Worm (Caenorhabditis elegans) whole organism, early embryonic: ENCODE results near the gene F02C9.1.

ENCODE experiments used
- B0310.2 ChIP-seq: sonication (generic microtip); optimal IDR thresholded peaks from 2 replicates; lab custom pipeline; 2016; ENCODE audit warnings: mild to moderate bottlenecking, missing genetic modification characterization, missing compliant biosample characterization
- F13C5.2 ChIP-seq: sonication (generic microtip); optimal IDR thresholded peaks from 2 replicates; lab custom pipeline; 2017; ENCODE audit warnings: mild to moderate bottlenecking, missing genetic modification characterization, inconsistent platforms, missing compliant biosample characterization
- aly-1 ChIP-seq: sonication (generic microtip); optimal IDR thresholded peaks from 2 replicates; lab custom pipeline; 2016; ENCODE audit warnings: missing genetic modification characterization, missing compliant biosample characterization
- ama-1 ChIP-seq: fragments of 150-350 bp; optimal IDR thresholded peaks from 2 replicates; lab custom pipeline; 2014
- ceh-13 ChIP-seq: fragments of 200-800 bp; sonication (Bioruptor generic); optimal IDR thresholded peaks from 2 replicates; lab custom pipeline; 2018; ENCODE audit warnings: mild to moderate bottlenecking, missing genetic modification characterization, missing compliant biosample characterization
- ceh-36 ChIP-seq: sonication (generic microtip); optimal IDR thresholded peaks from 2 replicates; lab custom pipeline; 2016; ENCODE audit warnings: missing genetic modification characterization, inconsistent platforms, missing compliant biosample characterization
- ets-7 ChIP-seq: sonication (generic microtip); optimal IDR thresholded peaks from 2 replicates; lab custom pipeline; 2016; ENCODE audit warnings: missing genotype, missing genetic modification characterization, missing compliant biosample characterization
- flt-1 ChIP-seq: fragments of 200-800 bp; sonication (Bioruptor generic); IDR thresholded peaks from 2 replicates; pipeline ENCODE4 v1.3.6; 2022; ENCODE audit warnings: missing genetic modification characterization, missing compliant biosample characterization
- hmbx-1 ChIP-seq: sonication (generic microtip); optimal IDR thresholded peaks from 2 replicates; lab custom pipeline; 2016; ENCODE audit warnings: mild to moderate bottlenecking, missing genetic modification characterization, missing compliant biosample characterization
- hmg-4 ChIP-seq: fragments of 200-800 bp; sonication (Bioruptor generic); optimal IDR thresholded peaks from 2 replicates; lab custom pipeline; 2018; ENCODE audit warnings: mild to moderate bottlenecking, missing genetic modification characterization, missing compliant biosample characterization
- hnd-1 ChIP-seq: sonication (generic microtip); optimal IDR thresholded peaks from 2 replicates; lab custom pipeline; 2016; ENCODE audit warnings: missing genetic modification characterization, missing compliant biosample characterization
- pes-1 ChIP-seq: fragments of 200-800 bp; sonication (Bioruptor generic); IDR thresholded peaks from 2 replicates; pipeline ENCODE4 v1.3.6; 2022; ENCODE audit warnings: missing genetic modification reagents, missing genetic modification characterization, missing compliant biosample characterization
- scrt-1 ChIP-seq: fragments of 200-800 bp; sonication (Bioruptor generic); IDR thresholded peaks from 2 replicates; pipeline ENCODE4 v1.3.6; 2022; ENCODE audit warnings: missing genetic modification characterization, missing compliant biosample characterization
- sea-1 ChIP-seq: fragments of 200-800 bp; sonication (Bioruptor generic); conservative IDR thresholded peaks from 2 replicates; pipeline ENCODE4 v1.3.6; 2022; ENCODE audit warnings: missing genetic modification characterization, missing compliant biosample characterization
- tbx-11 ChIP-seq: fragments of 200-800 bp; sonication (Bioruptor generic); IDR thresholded peaks from 2 replicates; pipeline ENCODE4 v1.3.6; 2022; ENCODE audit warnings: missing genetic modification characterization, missing compliant biosample characterization
- tbx-37 ChIP-seq: fragments of 200-800 bp; sonication (Bioruptor generic); conservative IDR thresholded peaks from 2 replicates; pipeline ENCODE4 v1.3.6; 2022; ENCODE audit warnings: missing genetic modification reagents, missing genetic modification characterization, missing compliant biosample characterization
- tra-4 ChIP-seq: sonication (generic microtip); optimal IDR thresholded peaks from 2 replicates; lab custom pipeline; 2017; ENCODE audit warnings: missing genetic modification characterization, missing compliant biosample characterization

F02C9.1 gene

DNA sequence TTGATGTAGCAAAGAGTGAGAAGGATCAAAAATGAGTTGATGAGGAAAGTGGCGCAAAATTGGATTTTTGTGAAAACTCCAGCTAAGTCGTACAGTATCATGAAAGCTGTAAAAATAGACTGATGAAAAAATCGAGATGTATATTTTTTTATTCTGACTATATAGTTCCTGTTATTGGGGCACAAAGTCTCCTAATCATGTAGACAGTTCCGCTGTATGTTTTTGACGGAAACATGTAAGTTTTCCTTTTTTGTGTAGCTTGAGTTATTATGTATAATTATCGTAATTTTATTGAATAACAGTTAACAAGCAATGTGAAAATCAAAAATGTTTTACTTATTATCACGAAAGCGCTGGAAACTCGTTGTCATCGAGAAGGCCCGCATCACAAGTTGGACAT is 31.1 kb upstream of the F02C9.1 start, which contains the start of gene str-68:
Gene str-68, minus strand, starts transcription at position 101 of the 400 bp plus-strand sequence.
- no peak for TF ChIP-seq F13C5.2 (tag; lab: Kevin White, UChicago)
- TF ChIP-seq B0310.2, result no peak
- no peak for TF ChIP-seq sea-1 (GFP tag; lab: Robert Waterston, UW)
- no peak for TF ChIP-seq aly-1
- no peak for TF ChIP-seq tra-4
- no peak for TF ChIP-seq ceh-13 (GFP tag; lab: Kevin White, UChicago)
- TF ChIP-seq flt-1 (GFP tag; lab: Robert Waterston, UW), result no peak
- no peak for TF ChIP-seq tbx-37 (GFP tag; lab: Robert Waterston, UW)
- no peak for TF ChIP-seq scrt-1 (GFP tag; lab: Robert Waterston, UW)
- TF ChIP-seq ceh-36 (tag; lab: Kevin White, UChicago), result no peak
- TF ChIP-seq hmbx-1, result no peak
- no peak for TF ChIP-seq tbx-11 (GFP tag; lab: Robert Waterston, UW)
- TF ChIP-seq pes-1 (GFP tag; lab: Robert Waterston, UW), result no peak
- no peak for TF ChIP-seq ama-1 (lab: Kevin White, UChicago)
- no peak for TF ChIP-seq ets-7 (tag; lab: Kevin White, UChicago)
- no peak for TF ChIP-seq hmg-4 (GFP tag; lab: Kevin White, UChicago)

- TF ChIP-seq hmg-4 (GFP tag; lab: Kevin White, UChicago) (no peak), hnd-1 (tag; lab: Kevin White, UChicago) (no peak), ets-7 (tag; lab: Kevin White, UChicago) (no peak), aly-1 (no peak), B0310.2 (no peak), tra-4 (no peak), F13C5.2 (tag; lab: Kevin White, UChicago) (no peak)
These were observed 26.3 kb upstream of the F02C9.1 start for ce11 chrV:3112198-3112597.

- TF ChIP-seq scrt-1 (GFP tag; lab: Robert Waterston, UW) (no peak), aly-1 (no peak), ama-1 (lab: Kevin White, UChicago) (no peak), tra-4 (no peak), hmbx-1 (no peak)
These were observed 24.8 kb upstream of the F02C9.1 start, which contains the start of gene Y73C8C.8 for ce11 chrV:3113751-3114150. Gene Y73C8C.8, minus strand, starts transcription at chrV:3113851.

DNA sequence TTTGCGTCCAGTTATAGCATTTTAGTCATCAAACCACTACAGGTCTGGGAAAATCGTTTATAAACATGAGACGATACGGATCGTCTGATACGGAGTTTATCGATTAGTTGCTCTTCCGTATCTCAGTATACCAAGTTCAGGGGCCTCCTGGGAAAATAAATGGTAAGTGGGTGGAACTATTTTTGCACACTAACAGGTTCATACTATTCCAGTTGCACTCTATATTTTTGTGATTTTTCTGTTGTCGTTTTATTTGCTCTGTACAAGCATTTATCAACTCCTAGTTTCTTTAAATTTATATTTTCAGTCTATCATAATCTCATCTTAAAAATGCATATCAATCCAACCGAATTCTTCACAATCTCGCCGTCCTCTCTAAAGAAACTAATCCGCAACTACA is 23.5 kb upstream of the F02C9.1 start, which contains the start of gene Y73C8C.3:
Gene Y73C8C.3, plus strand, starts transcription at position 301 of the 400 bp plus-strand sequence.
- TF ChIP-seq ceh-13 (GFP tag; lab: Kevin White, UChicago) (no peak), hnd-1 (tag; lab: Kevin White, UChicago) (no peak), flt-1 (GFP tag; lab: Robert Waterston, UW) (no peak), tbx-37 (GFP tag; lab: Robert Waterston, UW) (no peak), hmg-4 (GFP tag; lab: Kevin White, UChicago) (no peak), ceh-36 (tag; lab: Kevin White, UChicago) (no peak), B0310.2 (no peak), scrt-1 (GFP tag; lab: Robert Waterston, UW) (no peak), ets-7 (tag; lab: Kevin White, UChicago) (no peak), aly-1 (no peak), pes-1 (GFP tag; lab: Robert Waterston, UW) (no peak), sea-1 (GFP tag; lab: Robert Waterston, UW) (no peak), tra-4 (no peak)

ce11 chrV:3118167-3118566 is 20.3 kb upstream of the F02C9.1 start, which contains the start of gene clec-210:
Gene clec-210, plus strand, starts transcription at chrV:3118377.
- TF ChIP-seq B0310.2 (no peak), ceh-13 (GFP tag; lab: Kevin White, UChicago) (no peak), ceh-36 (tag; lab: Kevin White, UChicago) (no peak), hnd-1 (tag; lab: Kevin White, UChicago) (no peak), tbx-37 (GFP tag; lab: Robert Waterston, UW) (no peak), flt-1 (GFP tag; lab: Robert Waterston, UW) (no peak), aly-1 (no peak), tra-4 (no peak), pes-1 (GFP tag; lab: Robert Waterston, UW) (no peak), F13C5.2 (tag; lab: Kevin White, UChicago) (no peak), sea-1 (GFP tag; lab: Robert Waterston, UW) (no peak), ets-7 (tag; lab: Kevin White, UChicago) (no peak), scrt-1 (GFP tag; lab: Robert Waterston, UW) (no peak), hmbx-1 (no peak), ama-1 (lab: Kevin White, UChicago) (no peak), hmg-4 (GFP tag; lab: Kevin White, UChicago) (no peak)

DNA sequence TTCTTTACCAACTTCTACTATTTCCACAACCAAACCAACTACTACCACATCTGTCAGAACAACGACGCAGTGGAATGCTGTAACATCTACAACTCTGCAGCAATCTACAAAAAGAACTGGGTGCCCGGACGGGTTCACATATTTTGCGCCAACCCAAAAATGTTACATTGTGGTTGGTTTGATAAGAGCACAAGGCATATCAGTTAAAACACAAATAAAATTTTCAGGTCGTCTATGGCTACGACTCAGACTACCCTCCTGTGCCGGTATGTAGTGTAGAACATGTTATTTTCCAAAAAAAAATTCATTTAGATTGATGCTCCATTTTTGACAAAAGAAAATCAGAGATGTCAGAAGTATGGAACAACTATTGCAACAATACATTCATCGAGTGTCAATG is 19.3 kb upstream of the F02C9.1 start:
- TF ChIP-seq flt-1 (GFP tag; lab: Robert Waterston, UW) (no peak), pes-1 (GFP tag; lab: Robert Waterston, UW) (no peak), ceh-36 (tag; lab: Kevin White, UChicago) (no peak), tbx-11 (GFP tag; lab: Robert Waterston, UW) (no peak), sea-1 (GFP tag; lab: Robert Waterston, UW) (no peak), ceh-13 (GFP tag; lab: Kevin White, UChicago) (no peak), hmg-4 (GFP tag; lab: Kevin White, UChicago) (no peak), tbx-37 (GFP tag; lab: Robert Waterston, UW) (no peak), aly-1 (no peak)

ce11 chrV:3121743-3122142 is 16.8 kb upstream of the F02C9.1 start, which contains the start of gene srt-56:
Gene srt-56, minus strand, starts transcription at chrV:3121843.
- no peak for TF ChIP-seq ets-7 (tag; lab: Kevin White, UChicago)
- no peak for TF ChIP-seq aly-1
- no peak for TF ChIP-seq tbx-11 (GFP tag; lab: Robert Waterston, UW)
- TF ChIP-seq ama-1 (lab: Kevin White, UChicago), result no peak
- no peak for TF ChIP-seq F13C5.2 (tag; lab: Kevin White, UChicago)
- TF ChIP-seq hnd-1 (tag; lab: Kevin White, UChicago), result no peak
- no peak for TF ChIP-seq B0310.2
- no peak for TF ChIP-seq hmbx-1
- TF ChIP-seq scrt-1 (GFP tag; lab: Robert Waterston, UW), result no peak
- no peak for TF ChIP-seq ceh-36 (tag; lab: Kevin White, UChicago)
- no peak for TF ChIP-seq sea-1 (GFP tag; lab: Robert Waterston, UW)
- TF ChIP-seq pes-1 (GFP tag; lab: Robert Waterston, UW), result no peak
- TF ChIP-seq tra-4, result no peak
- no peak for TF ChIP-seq hmg-4 (GFP tag; lab: Kevin White, UChicago)
